Fruit fly (Drosophila melanogaster) whole organism, wandering third instar larva: ENCODE measurements around the gene Shawl.

Source experiments
- CG9705 ChIP-seq: fragments of 200-800 bp; sonication (Bioruptor generic); optimal IDR thresholded peaks from 2 replicates; lab custom pipeline; 2018; ENCODE audit warnings: missing biosample characterization, mild to moderate bottlenecking, missing genetic modification characterization
- lola ChIP-seq: fragments of >200 bp; optimal IDR thresholded peaks from 2 replicates; lab custom pipeline; 2017; ENCODE audit warnings: missing biosample characterization, missing genetic modification characterization
- pan ChIP-seq: fragments of >200 bp; optimal IDR thresholded peaks from 2 replicates; lab custom pipeline; 2017

dm6 chr2L:9421312-9421711 lies 6.4 kb upstream of the Shawl start:
- TF ChIP-seq CG9705 = no peak
- no peak for TF ChIP-seq lola (GFP tag; lab: Kevin White, UChicago)
- no peak for TF ChIP-seq pan
